Fruit fly (Drosophila melanogaster): ENCODE measurements around the gene Ubqn.

The Ubqn gene

DNA sequence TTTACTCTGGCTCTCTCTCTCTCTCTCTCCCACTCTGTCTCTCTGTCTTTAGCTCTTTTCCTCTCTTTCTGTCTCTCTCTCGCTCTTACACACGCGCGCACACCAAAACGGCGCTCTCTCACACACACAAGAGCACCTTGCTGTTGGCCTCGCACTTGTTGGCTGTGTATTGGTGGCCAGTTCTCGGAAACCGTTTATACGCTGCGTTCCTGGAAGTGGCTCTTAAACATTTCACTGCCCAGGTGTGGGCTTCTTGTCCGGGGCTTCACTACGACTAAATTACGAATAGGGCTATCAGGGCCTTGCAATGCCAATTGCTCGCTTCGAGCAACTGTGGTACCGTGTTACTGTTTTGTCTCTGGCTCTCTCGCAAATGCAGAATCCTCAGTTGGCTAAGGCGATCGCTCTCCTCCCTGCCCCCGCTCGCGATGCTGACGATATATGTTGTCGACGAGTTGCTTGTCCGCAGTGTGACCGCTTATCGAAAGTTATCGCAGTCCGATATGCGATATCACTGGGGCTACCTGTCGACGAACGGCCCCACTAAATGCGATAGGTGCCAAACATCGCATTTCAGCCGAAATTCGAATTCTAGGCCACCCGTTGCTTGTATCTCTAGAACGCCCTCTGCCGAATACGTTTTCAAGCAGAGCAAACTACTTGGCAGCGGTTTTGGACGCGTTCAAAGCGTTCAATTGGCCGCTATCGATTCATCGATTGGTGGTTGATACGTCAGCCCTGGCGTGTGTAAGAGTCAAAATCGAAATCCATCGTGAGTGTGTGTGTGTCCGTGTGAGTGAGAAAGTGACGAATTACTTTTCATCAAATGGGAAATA is at the start of gene Ubqn, which contains the start of gene dome:
Gene Ubqn, plus strand, starts transcription at position 769 of the 836 bp plus-strand sequence.
Gene dome, minus strand, starts transcription at position 479 of the 836 bp plus-strand sequence.
- TF ChIP-seq gl (tag; optimal IDR thresholded peaks at IDR 0.05) (no peak), Ets98B (GFP tag; IDR thresholded peaks at IDR 0.05) (peak; percentile 41; the same call in 1 of the 2 replicates), D1 (tag; optimal IDR thresholded peaks at IDR 0.05) (no peak), CG14655 (GFP tag; optimal IDR thresholded peaks at IDR 0.05) (no peak), Pif1B (GFP tag; optimal IDR thresholded peaks at IDR 0.05) (no peak), CG32121 (GFP tag; IDR thresholded peaks at IDR 0.05) (no peak), CG4496 (GFP tag; IDR thresholded peaks at IDR 0.05) (peak; percentile 29; the same call in 2 of the 3 replicates), rn (GFP tag; IDR thresholded peaks at IDR 0.05) (no peak), CG8159 (tag; optimal IDR thresholded peaks at IDR 0.05) (no peak), Pif1A (GFP tag; optimal IDR thresholded peaks at IDR 0.05) (no peak), CG8301 (tag; optimal IDR thresholded peaks at IDR 0.05) (no peak), CG17806 (tag; optimal IDR thresholded peaks at IDR 0.05) (no peak), Snoo (tag; optimal IDR thresholded peaks at IDR 0.05) (no peak), CG13204 (GFP tag; optimal IDR thresholded peaks at IDR 0.05) (peak; percentile 14)

DNA sequence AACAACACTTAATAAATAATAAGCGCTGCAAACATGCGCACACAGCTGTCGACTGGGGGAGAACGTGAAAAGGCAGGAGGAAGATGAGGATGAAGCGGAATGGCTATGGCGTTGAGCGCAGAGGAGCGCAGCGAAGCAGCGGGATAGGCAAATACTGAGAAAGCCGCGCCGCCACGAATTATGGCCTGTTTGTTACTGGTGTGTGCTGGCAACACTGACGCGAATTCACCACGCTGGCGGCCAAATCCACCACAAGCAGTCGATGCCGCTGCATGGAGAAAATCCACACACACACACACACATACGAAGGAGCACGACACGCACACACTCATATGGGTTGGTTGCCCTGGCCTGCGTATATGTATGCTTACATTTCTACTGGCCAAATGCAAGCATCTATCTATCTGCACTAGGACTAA is 46.6 kb upstream of the Ubqn start:
- TF ChIP-seq fd96Ca (GFP tag; IDR thresholded peaks at IDR 0.05) = peak; percentile 39; the same call in 1 of the 3 replicates
- no peak for TF ChIP-seq CG15710 (tag; optimal IDR thresholded peaks at IDR 0.05)
- TF ChIP-seq EcR (GFP tag; optimal IDR thresholded peaks at IDR 0.05) = peak; percentile 49
- peak; percentile 3 for TF ChIP-seq Pif1B (GFP tag; optimal IDR thresholded peaks at IDR 0.05)
- peak; percentile 61 for TF ChIP-seq Ets98B (GFP tag; IDR thresholded peaks at IDR 0.05)
- no peak for TF ChIP-seq CG10348 (GFP tag; IDR thresholded peaks at IDR 0.05)
- peak; percentile 66 for TF ChIP-seq CG13204 (GFP tag; optimal IDR thresholded peaks at IDR 0.05)
- TF ChIP-seq CG4496 (GFP tag; IDR thresholded peaks at IDR 0.05) = peak; percentile 67; the same call in 2 of the 3 replicates
- TF ChIP-seq CG8301 (tag; optimal IDR thresholded peaks at IDR 0.05) = no peak

DNA sequence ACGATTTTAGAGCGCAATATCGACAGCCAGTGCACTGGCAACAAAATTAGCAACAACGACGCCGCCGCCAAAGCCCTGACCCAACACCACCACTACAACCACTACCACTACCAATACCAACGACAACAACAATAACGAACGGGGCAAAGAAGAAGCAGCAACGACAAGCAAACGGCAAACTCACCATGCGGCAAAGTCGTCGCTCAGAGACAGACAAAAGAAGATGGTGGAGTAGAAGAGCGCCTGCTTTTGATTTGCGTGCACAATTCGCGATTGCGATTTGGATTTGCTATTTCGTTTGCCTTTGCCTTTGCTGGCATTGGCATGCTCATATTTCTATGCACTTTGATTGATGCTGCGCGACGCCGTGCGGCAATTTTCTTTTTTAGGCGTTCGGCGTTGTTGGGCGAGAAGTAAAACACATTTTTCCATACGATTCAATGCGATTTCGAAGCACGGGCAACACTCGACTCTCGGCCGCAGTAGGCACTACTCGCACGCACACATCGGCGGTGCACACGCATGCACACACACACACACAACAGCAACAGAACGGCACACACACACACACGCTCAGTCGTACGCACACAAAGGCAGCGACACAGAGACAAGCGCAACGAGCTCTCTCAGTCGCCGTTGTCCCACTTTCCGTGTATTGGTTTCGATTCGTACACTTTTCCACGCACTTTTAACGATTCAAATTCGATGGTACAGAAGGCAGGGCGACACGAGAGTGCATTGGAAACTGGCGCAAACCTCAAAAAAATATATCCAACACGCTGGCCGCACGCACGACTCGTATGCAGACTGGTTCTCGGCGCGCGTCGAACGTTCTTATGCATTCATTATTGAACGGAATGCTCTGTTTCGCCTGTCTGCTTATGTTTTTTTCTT is 45.9 kb upstream of the Ubqn start:
- no peak for TF ChIP-seq CG15710 (tag; optimal IDR thresholded peaks at IDR 0.05)
- 0 out of 3 replicates have a peak, but pooled peaks have one; percentile 24 for TF ChIP-seq CG4496 (GFP tag; IDR thresholded peaks at IDR 0.05)
- TF ChIP-seq Pif1A (GFP tag; optimal IDR thresholded peaks at IDR 0.05) = no peak
- TF ChIP-seq CG14655 (GFP tag; optimal IDR thresholded peaks at IDR 0.05) = no peak
- TF ChIP-seq CG8159 (tag; optimal IDR thresholded peaks at IDR 0.05) = no peak
- peak; percentile 15; the same call in 1 of the 2 replicates for TF ChIP-seq CG32121 (GFP tag; IDR thresholded peaks at IDR 0.05)
- no peak for TF ChIP-seq gl (tag; optimal IDR thresholded peaks at IDR 0.05)
- no peak for TF ChIP-seq EcR (GFP tag; optimal IDR thresholded peaks at IDR 0.05)
- no peak for TF ChIP-seq CG17806 (tag; optimal IDR thresholded peaks at IDR 0.05)
- no peak for TF ChIP-seq CG13204 (GFP tag; optimal IDR thresholded peaks at IDR 0.05)
- TF ChIP-seq CG9948 (tag; optimal IDR thresholded peaks at IDR 0.05) = no peak
- TF ChIP-seq CG34367 (tag; optimal IDR thresholded peaks at IDR 0.05) = no peak
- no peak for TF ChIP-seq CG10348 (GFP tag; IDR thresholded peaks at IDR 0.05)

DNA sequence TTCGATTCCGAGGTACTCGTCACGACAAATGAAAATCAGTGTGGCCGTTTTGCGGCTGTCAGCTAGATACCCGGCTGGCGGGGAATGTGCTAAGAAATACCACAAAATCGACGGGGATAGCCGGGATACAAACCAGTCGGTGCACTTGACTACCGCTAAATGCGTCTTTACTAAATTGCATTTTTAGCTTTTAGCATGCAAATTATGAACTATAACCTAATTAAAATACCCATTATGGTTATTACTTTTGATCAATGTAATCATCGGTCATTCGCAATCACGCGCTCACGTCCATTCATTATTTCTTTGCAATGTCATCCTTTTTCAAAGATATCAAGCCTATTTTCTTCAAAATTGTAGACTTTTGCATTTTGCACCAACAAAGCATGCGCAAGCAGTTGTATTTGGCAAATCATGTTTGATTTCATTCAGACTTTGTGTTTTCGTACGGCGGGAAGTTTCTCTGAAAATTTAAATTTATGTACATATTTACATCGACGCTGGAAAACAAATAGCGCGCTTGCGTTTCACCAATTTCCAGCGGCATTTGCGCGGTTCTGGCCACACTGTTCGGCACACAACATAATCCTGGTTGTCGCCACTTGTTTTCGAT is 45.2 kb upstream of the Ubqn start, which contains the start of gene Rcd-1:
Gene Rcd-1, plus strand, starts transcription at position 440 of the 613 bp plus-strand sequence.
- no peak for TF ChIP-seq CG12605 (GFP tag; IDR thresholded peaks at IDR 0.05)
- TF ChIP-seq gl (tag; optimal IDR thresholded peaks at IDR 0.05) = no peak
- no peak for TF ChIP-seq Pif1A (GFP tag; optimal IDR thresholded peaks at IDR 0.05)
- TF ChIP-seq CG17806 (tag; optimal IDR thresholded peaks at IDR 0.05) = no peak
- TF ChIP-seq CG32121 (GFP tag; IDR thresholded peaks at IDR 0.05) = no peak
- TF ChIP-seq CG13204 (GFP tag; optimal IDR thresholded peaks at IDR 0.05) = no peak
- no peak for TF ChIP-seq CG9948 (tag; optimal IDR thresholded peaks at IDR 0.05)
- no peak for TF ChIP-seq Pif1B (GFP tag; optimal IDR thresholded peaks at IDR 0.05)
- TF ChIP-seq rn (GFP tag; IDR thresholded peaks at IDR 0.05) = no peak
- TF ChIP-seq CG8159 (tag; optimal IDR thresholded peaks at IDR 0.05) = no peak
- TF ChIP-seq EcR (GFP tag; optimal IDR thresholded peaks at IDR 0.05) = no peak
- no peak for TF ChIP-seq CG14655 (GFP tag; optimal IDR thresholded peaks at IDR 0.05)
- no peak for TF ChIP-seq Ets98B (GFP tag; IDR thresholded peaks at IDR 0.05)
- TF ChIP-seq CG34367 (tag; optimal IDR thresholded peaks at IDR 0.05) = no peak
- TF ChIP-seq fd96Ca (GFP tag; IDR thresholded peaks at IDR 0.05) = no peak
- no peak for TF ChIP-seq Snoo (tag; optimal IDR thresholded peaks at IDR 0.05)
- no peak for TF ChIP-seq CG15710 (tag; optimal IDR thresholded peaks at IDR 0.05)
- TF ChIP-seq D1 (tag; optimal IDR thresholded peaks at IDR 0.05) = no peak
- TF ChIP-seq CG4496 (GFP tag; IDR thresholded peaks at IDR 0.05) = no peak

DNA sequence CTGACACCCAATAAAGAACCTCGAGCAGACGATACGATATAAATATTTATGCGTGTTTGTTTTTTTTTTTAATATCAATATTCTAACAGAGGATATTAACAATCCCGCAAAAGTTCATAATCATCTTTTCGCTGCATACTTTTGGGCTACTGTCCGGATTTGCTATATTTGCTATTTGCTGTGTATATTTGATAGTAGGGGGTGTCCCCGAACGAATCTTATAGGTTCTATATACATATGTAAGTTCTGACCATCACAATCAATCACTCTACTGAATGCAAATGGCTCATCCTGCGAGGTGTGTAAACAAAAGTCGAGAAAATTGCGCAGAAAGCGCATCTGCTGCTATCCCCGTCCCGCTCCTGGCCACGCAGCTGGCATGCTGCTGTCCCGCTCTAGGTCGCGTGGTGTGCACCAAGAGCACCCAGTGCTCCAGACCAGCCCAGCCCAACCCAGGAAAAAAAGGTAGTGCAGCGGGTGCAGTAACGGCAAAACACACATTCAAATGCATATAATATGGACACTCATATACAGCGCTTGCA is 42.8 kb upstream of the Ubqn start:
- TF ChIP-seq EcR (GFP tag; optimal IDR thresholded peaks at IDR 0.05) (no peak), CG32121 (GFP tag; IDR thresholded peaks at IDR 0.05) (no peak), CG4496 (GFP tag; IDR thresholded peaks at IDR 0.05) (peak; percentile 31; the same call in 1 of the 3 replicates), D1 (tag; optimal IDR thresholded peaks at IDR 0.05) (no peak)
